Worm (Caenorhabditis elegans) whole organism, dauer: ENCODE measurements around the gene ceh-20.

Source experiments
- unc-62 ChIP-seq: sonication (generic microtip); optimal IDR thresholded peaks from 2 replicates; lab custom pipeline; 2017; ENCODE audit warnings: missing biosample characterization, missing genetic modification reagents, missing genetic modification characterization

ceh-20 gene

DNA sequence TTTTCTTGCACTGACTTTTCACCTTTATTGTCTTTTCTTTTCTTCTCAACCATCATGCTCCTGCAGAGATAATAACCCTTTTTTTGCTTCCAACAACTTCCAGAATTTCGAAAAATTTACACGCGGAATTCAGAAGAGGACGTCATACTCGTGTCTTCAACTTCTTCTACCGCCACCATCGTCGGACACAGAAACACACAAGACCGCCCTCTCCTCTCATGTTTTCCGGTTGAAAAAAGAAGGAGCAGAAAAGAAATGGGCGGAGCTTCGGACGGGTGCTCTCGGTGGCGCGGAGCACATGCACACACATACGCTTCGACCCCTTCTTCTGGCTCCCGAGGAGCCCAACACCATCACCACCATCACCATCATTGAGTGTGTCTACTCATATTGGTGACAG lies 29.2 kb downstream of the ceh-20 start, which contains the start of gene lgc-38:
Gene lgc-38 (plus strand): TSS at position 301 of the 400 bp plus-strand sequence.
- TF ChIP-seq unc-62, result no peak

ce11 chrIII:7012060-7012459 lies 32.4 kb downstream of the ceh-20 start:
- TF ChIP-seq unc-62, result no peak

DNA sequence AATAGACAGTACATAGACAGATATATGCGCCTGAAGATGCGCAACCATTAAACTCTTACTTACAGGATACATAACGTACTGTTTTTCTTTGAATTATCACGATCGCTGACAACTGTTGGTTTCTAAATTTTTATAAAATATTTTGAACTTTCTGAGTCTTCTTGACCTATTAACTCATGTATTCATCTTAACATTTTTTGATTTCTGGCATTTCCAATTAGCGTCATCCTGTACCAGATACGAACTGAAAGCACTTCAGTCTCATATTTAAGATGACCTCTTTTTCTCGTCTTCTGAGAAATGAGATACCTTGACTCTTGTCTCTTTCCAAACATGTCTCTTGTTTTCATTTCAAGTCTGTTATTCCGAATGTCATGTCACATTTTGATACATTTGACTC lies 34.1 kb downstream of the ceh-20 start:
- TF ChIP-seq unc-62, result no peak

DNA sequence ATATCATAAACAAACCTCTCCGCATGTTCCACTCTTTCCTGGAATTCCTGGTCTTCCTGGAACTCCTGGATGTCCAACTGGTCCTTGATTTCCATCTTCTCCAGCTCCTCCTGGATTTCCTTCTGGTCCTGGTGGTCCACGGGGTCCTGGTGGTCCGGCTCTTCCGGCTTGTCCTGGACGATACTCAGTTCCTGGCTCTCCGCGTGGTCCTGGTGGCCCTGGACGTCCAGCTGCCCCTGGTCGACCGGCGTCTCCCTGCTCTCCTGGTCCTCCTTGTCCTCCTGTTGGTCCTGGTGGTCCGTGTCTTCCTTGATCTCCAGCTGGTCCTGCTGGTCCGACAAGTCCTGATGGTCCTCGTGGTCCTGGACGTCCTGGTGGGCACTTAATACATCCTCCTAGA lies 40.0 kb downstream of the ceh-20 start:
- no peak for TF ChIP-seq unc-62

DNA sequence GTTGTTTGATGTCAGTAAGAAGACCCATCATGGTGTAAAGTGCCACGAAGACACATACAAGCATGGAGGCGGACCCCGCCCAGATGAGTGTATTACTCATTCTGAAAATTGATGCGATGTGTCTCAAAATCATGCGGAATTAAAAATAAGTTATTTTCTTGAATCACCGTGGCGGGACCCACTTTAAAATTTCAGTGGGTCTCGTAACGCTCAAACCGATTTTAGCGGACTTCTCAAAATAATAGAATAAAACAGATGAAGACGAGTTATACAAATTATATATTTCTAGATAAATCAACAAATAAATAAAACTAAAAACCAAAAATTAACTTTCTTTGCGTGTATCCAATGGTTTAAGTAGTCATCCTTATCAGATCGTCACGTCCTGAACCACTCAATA lies 40.8 kb downstream of the ceh-20 start, which contains the start of gene col-8:
Gene col-8 (minus strand): TSS at position 101 of the 400 bp plus-strand sequence.
- TF ChIP-seq unc-62, result no peak

DNA sequence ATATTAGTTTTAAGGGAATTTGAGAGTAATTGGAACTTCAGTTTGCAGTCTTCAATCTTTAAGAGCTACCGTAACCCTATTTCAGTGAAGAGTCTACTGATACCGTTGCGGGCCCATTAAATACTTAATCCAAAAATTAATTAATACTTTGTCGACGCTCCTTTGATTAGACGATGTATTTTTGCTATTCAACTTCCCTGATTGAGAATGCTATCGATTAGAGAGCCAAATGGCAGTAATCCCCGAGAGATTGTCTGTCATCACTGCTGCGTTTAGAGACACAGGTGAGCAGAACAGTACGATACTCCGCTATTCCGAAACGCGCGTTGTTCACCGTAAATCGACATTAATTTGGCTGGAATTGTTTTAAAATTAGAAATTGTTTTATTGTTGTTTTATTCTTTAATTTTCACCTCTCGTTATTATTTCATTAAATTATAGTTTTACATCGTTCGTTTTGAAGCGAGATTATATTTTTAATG lies 41.5 kb downstream of the ceh-20 start, which contains the start of gene rfl-1:
Gene rfl-1 (plus strand): TSS at position 51 of the 482 bp plus-strand sequence.
- no peak for TF ChIP-seq unc-62

DNA sequence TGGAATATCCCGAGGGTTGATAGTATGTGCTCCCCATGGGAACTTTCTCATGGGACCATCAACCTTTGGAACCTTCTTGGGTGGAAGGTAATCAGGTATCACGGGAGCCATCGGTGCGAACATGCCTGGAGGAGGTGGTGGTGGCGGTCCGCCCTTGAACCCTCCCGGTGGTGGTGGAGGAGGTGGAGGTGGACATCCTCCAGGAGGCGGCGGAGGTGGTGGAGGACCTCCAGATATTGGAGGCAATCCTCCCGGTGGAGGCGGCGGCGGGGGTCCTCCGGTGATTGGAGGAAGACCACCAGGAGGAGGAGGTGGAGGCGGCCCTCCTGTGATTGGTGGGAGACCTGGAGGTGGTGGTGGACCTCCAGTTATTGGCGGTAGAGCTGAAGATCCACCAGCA lies 46.2 kb downstream of the ceh-20 start:
- TF ChIP-seq unc-62, result no peak

ce11 chrIII:7029105-7029504 lies 49.4 kb downstream of the ceh-20 start, which contains the start of gene cyk-1:
Gene cyk-1, minus strand, starts transcription at chrIII:7029205.
- TF ChIP-seq unc-62, result no peak

- no peak for TF ChIP-seq unc-62
Observed at ce11 chrIII:7030044-7030804, 50.5 kb downstream of the ceh-20 start.
